Fruit fly (Drosophila melanogaster) whole organism, embryonic: ENCODE results near the gene wus.

Experiments
- Abd-B ChIP-seq: fragments of 200-800 bp; sonication (Bioruptor generic); optimal IDR thresholded peaks from 2 replicates; lab custom pipeline; 2018; ENCODE audit warnings: missing biosample characterization, mild to moderate bottlenecking, missing genetic modification characterization, moderate library complexity
- CG11247 ChIP-seq: fragments of 200-800 bp; sonication (Bioruptor generic); IDR thresholded peaks from 2 replicates; pipeline ENCODE4 v1.3.6; 2022; ENCODE audit warnings: missing biosample characterization, missing genetic modification characterization
- CG11398 ChIP-seq: fragments of 200-800 bp; sonication (Bioruptor generic); optimal IDR thresholded peaks from 2 replicates; lab custom pipeline; 2016; ENCODE audit warnings: missing biosample characterization, missing genetic modification characterization
- CG13287 ChIP-seq: fragments of 200-800 bp; sonication (Bioruptor generic); IDR thresholded peaks from 2 replicates; pipeline ENCODE4 v1.3.6; 2022; ENCODE audit warnings: missing biosample characterization, missing genetic modification characterization; ENCODE audit not compliant: partially characterized antibody
- CG14965 ChIP-seq: fragments of 200-800 bp; sonication (Bioruptor generic); optimal IDR thresholded peaks from 2 replicates; lab custom pipeline; 2016; ENCODE audit warnings: missing biosample characterization, missing genetic modification characterization, borderline replicate concordance
- CG1529 ChIP-seq: fragments of 200-800 bp; sonication (Bioruptor generic); optimal IDR thresholded peaks from 3 replicates; lab custom pipeline; 2018; ENCODE audit warnings: missing biosample characterization, missing genetic modification characterization
- CG17328 ChIP-seq: fragments of 200-800 bp; sonication (Bioruptor generic); IDR thresholded peaks from 2 replicates; pipeline ENCODE4 v1.3.6; 2022; ENCODE audit warnings: missing biosample characterization, missing genetic modification characterization
- CG5953 ChIP-seq: fragments of 200-800 bp; sonication (Bioruptor generic); IDR thresholded peaks from 2 replicates; pipeline ENCODE4 v1.3.6; 2022; ENCODE audit warnings: missing biosample characterization, missing genetic modification characterization
- CG6254 ChIP-seq: fragments of 200-800 bp; sonication (Bioruptor generic); optimal IDR thresholded peaks from 3 replicates; lab custom pipeline; 2017; ENCODE audit warnings: mild to moderate bottlenecking, missing biosample characterization, missing genetic modification reagents, missing genetic modification characterization
- Mad ChIP-seq: fragments of 200-800 bp; sonication (Bioruptor generic); optimal IDR thresholded peaks from 2 replicates; lab custom pipeline; 2016; ENCODE audit warnings: missing biosample characterization, missing genetic modification characterization
- luna ChIP-seq: fragments of 200-800 bp; sonication (Bioruptor generic); optimal IDR thresholded peaks from 2 replicates; lab custom pipeline; 2016; ENCODE audit warnings: missing biosample characterization, missing genetic modification characterization
- schlank ChIP-seq: fragments of 200-800 bp; sonication (Bioruptor generic); optimal IDR thresholded peaks from 2 replicates; lab custom pipeline; 2018; ENCODE audit warnings: missing biosample characterization, mild to moderate bottlenecking, missing genetic modification characterization

DNA sequence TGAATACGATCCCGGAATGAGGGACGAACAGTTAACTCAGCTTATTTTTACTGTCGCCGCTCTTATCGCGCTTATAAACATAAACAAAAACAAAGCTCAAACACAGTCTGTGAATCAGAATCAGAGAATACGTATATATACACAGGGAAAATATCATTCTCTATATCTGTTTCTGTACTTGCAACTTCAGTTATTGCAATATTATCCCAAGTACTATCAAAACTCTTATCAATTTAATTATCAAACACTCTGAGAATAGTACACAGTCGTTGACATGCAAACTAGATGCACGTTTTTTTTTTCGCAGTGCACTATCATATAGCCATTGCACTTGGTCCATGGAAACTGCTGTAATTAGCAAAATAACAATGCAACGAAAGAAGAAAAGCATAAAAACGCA lies 4.7 kb upstream of the wus start:
- TF ChIP-seq CG11247 (GFP tag; lab: Robert Waterston, UW) (no peak), Abd-B (GFP tag; lab: Kevin White, UChicago) (no peak), CG11398 (GFP tag; lab: Kevin White, UChicago) (no peak), CG13287 (GFP tag; lab: Robert Waterston, UW) (no peak), CG17328 (GFP tag; lab: Robert Waterston, UW) (no peak), CG14965 (no peak), CG1529 (no peak), CG5953 (GFP tag; lab: Robert Waterston, UW) (no peak), luna (GFP tag; lab: Kevin White, UChicago) (no peak), Mad (GFP tag; lab: Kevin White, UChicago) (no peak), schlank (tag; lab: Kevin White, UChicago) (no peak), CG6254 (GFP tag; lab: Kevin White, UChicago) (no peak)
